Fruit fly (Drosophila melanogaster) whole organism, embryonic: ENCODE measurements around the gene CG7483.

Experiments
- CG10147 ChIP-seq: fragments of 200-800 bp; sonication (Bioruptor generic); optimal IDR thresholded peaks from 2 replicates; lab custom pipeline; 2019; ENCODE audit warnings: missing biosample characterization, mild to moderate bottlenecking, missing genetic modification characterization, moderate library complexity
- CG10209 ChIP-seq: fragments of 200-800 bp; sonication (Bioruptor generic); optimal IDR thresholded peaks from 3 replicates; lab custom pipeline; 2017; ENCODE audit warnings: missing biosample characterization, mild to moderate bottlenecking, missing genetic modification characterization, missing genetic modification reagents
- CG10366 ChIP-seq: fragments of 200-800 bp; sonication (Bioruptor generic); IDR thresholded peaks from 2 replicates; pipeline ENCODE4 v1.3.6; 2022; ENCODE audit warnings: missing biosample characterization, missing genetic modification characterization
- CG10565 ChIP-seq: fragments of 200-800 bp; sonication (Bioruptor generic); optimal IDR thresholded peaks from 3 replicates; lab custom pipeline; 2016; ENCODE audit warnings: missing biosample characterization, mild to moderate bottlenecking, missing genetic modification characterization
- CG11247 ChIP-seq: fragments of 200-800 bp; sonication (Bioruptor generic); IDR thresholded peaks from 2 replicates; pipeline ENCODE4 v1.3.6; 2022; ENCODE audit warnings: missing biosample characterization, missing genetic modification characterization
- CG12659 ChIP-seq: fragments of 200-800 bp; sonication (Bioruptor generic); optimal IDR thresholded peaks from 3 replicates; lab custom pipeline; 2017; ENCODE audit warnings: mild to moderate bottlenecking, missing biosample characterization, missing genetic modification reagents, missing genetic modification characterization
- CG13123 ChIP-seq: fragments of 200-800 bp; sonication (Bioruptor generic); optimal IDR thresholded peaks from 2 replicates; lab custom pipeline; 2016; ENCODE audit warnings: missing biosample characterization, missing genetic modification characterization
- CG13287 ChIP-seq: fragments of 200-800 bp; sonication (Bioruptor generic); IDR thresholded peaks from 2 replicates; pipeline ENCODE4 v1.3.6; 2022; ENCODE audit warnings: missing biosample characterization, missing genetic modification characterization; ENCODE audit not compliant: partially characterized antibody
- CG14014 ChIP-seq: fragments of 200-800 bp; sonication (Bioruptor generic); IDR thresholded peaks from 2 replicates; pipeline ENCODE4 v1.3.6; 2022; ENCODE audit warnings: missing biosample characterization, missing genetic modification characterization
- CG15479 ChIP-seq: fragments of 200-800 bp; sonication (Bioruptor generic); optimal IDR thresholded peaks from 3 replicates; lab custom pipeline; 2019; ENCODE audit warnings: missing biosample characterization, mild to moderate bottlenecking, missing genetic modification characterization, moderate library complexity
- CG17385 ChIP-seq: fragments of 200-800 bp; sonication (Bioruptor generic); optimal IDR thresholded peaks from 3 replicates; lab custom pipeline; 2018; ENCODE audit warnings: missing biosample characterization, mild to moderate bottlenecking, missing genetic modification characterization
- CG18476 ChIP-seq: fragments of 200-800 bp; sonication (Bioruptor generic); optimal IDR thresholded peaks from 2 replicates; lab custom pipeline; 2016; ENCODE audit warnings: missing biosample characterization, mild to moderate bottlenecking, missing genetic modification characterization
- CG3281 ChIP-seq: fragments of 200-800 bp; sonication (Bioruptor generic); optimal IDR thresholded peaks from 3 replicates; lab custom pipeline; 2017; ENCODE audit warnings: missing biosample characterization, mild to moderate bottlenecking, missing genetic modification characterization
- CG34376 ChIP-seq: fragments of 200-800 bp; sonication (Bioruptor generic); optimal IDR thresholded peaks from 2 replicates; lab custom pipeline; 2018; ENCODE audit warnings: missing biosample characterization, mild to moderate bottlenecking, missing genetic modification characterization
- CG34422 ChIP-seq: fragments of 200-800 bp; sonication (Bioruptor generic); IDR thresholded peaks from 3 replicates; pipeline ENCODE4 v1.3.6; 2022; ENCODE audit warnings: missing biosample characterization, missing genetic modification characterization
- CG7987 ChIP-seq: fragments of 200-800 bp; sonication (Bioruptor generic); optimal IDR thresholded peaks from 2 replicates; lab custom pipeline; 2018; ENCODE audit warnings: missing biosample characterization, mild to moderate bottlenecking, missing genetic modification characterization, moderate library complexity
- Chrac-16 ChIP-seq: fragments of 200-800 bp; sonication (Bioruptor generic); optimal IDR thresholded peaks from 3 replicates; lab custom pipeline; 2016; ENCODE audit warnings: missing biosample characterization, missing genetic modification characterization
- Dad ChIP-seq: fragments of 200-800 bp; sonication (Bioruptor generic); optimal IDR thresholded peaks from 3 replicates; lab custom pipeline; 2016; ENCODE audit warnings: missing biosample characterization, missing genetic modification characterization
- Dbx ChIP-seq: fragments of 200-800 bp; sonication (Bioruptor generic); IDR thresholded peaks from 3 replicates; pipeline ENCODE4 v1.3.6; 2022; ENCODE audit warnings: missing biosample characterization, missing genetic modification characterization
- ERR ChIP-seq: fragments of 200-800 bp; sonication (Bioruptor generic); optimal IDR thresholded peaks from 2 replicates; lab custom pipeline; 2016; ENCODE audit warnings: missing biosample characterization, missing genetic modification characterization
- Ets65A ChIP-seq: fragments of 200-800 bp; sonication (Bioruptor generic); peaks from one replicate; lab custom pipeline; 2016; ENCODE audit warnings: missing biosample characterization, missing genetic modification characterization
- HHEX ChIP-seq: fragments of 200-800 bp; sonication (Bioruptor generic); optimal IDR thresholded peaks from 3 replicates; lab custom pipeline; 2017; ENCODE audit warnings: missing biosample characterization, mild to moderate bottlenecking, missing genetic modification characterization, missing genetic modification reagents
- HLH3B ChIP-seq: fragments of 200-800 bp; sonication (Bioruptor generic); IDR thresholded peaks from 2 replicates; pipeline ENCODE4 v1.3.6; 2022; ENCODE audit warnings: missing biosample characterization, missing genetic modification characterization
- MBD-R2 ChIP-seq: fragments of 200-800 bp; sonication (Bioruptor generic); IDR thresholded peaks from 2 replicates; pipeline ENCODE4 v1.3.6; 2022; ENCODE audit warnings: missing biosample characterization, missing genetic modification characterization
- MESR4 ChIP-seq: fragments of 200-800 bp; sonication (Bioruptor generic); optimal IDR thresholded peaks from 2 replicates; lab custom pipeline; 2018; ENCODE audit warnings: missing biosample characterization, mild to moderate bottlenecking, missing genetic modification characterization, moderate library complexity
- Med ChIP-seq: fragments of 200-800 bp; sonication (Bioruptor generic); peaks from one replicate; lab custom pipeline; 2016; ENCODE audit warnings: missing biosample characterization, missing genetic modification characterization, mild to moderate bottlenecking, inconsistent platforms, moderate library complexity
- Pdp1 ChIP-seq, 2 experiments: fragments of 200-800 bp; sonication (Bioruptor generic); optimal IDR thresholded peaks; 3 replicates each; lab custom pipeline; 2016; ENCODE audit warnings: missing biosample characterization in 2 of 2, missing genetic modification characterization in 2 of 2, mild to moderate bottlenecking in 1 of 2, moderate library complexity in 1 of 2
- Rfx ChIP-seq: fragments of 200-800 bp; sonication (Bioruptor generic); IDR thresholded peaks from 2 replicates; pipeline ENCODE4 v1.3.6; 2022; ENCODE audit warnings: missing biosample characterization, missing genetic modification characterization
- Rx ChIP-seq: fragments of 200-800 bp; sonication (Bioruptor generic); IDR thresholded peaks from 2 replicates; pipeline ENCODE4 v1.3.6; 2022; ENCODE audit warnings: missing biosample characterization, missing genetic modification characterization
- Scr ChIP-seq: fragments of 200-800 bp; sonication (Bioruptor generic); IDR thresholded peaks from 2 replicates; pipeline ENCODE4 v1.3.6; 2022; ENCODE audit warnings: missing biosample characterization, missing genetic modification characterization; ENCODE audit not compliant: partially characterized antibody
- Sox100B ChIP-seq: fragments of 200-800 bp; sonication (Bioruptor generic); optimal IDR thresholded peaks from 3 replicates; lab custom pipeline; 2018; ENCODE audit warnings: missing biosample characterization, mild to moderate bottlenecking, missing genetic modification characterization
- al ChIP-seq: fragments of 200-800 bp; sonication (Bioruptor generic); IDR thresholded peaks from 2 replicates; pipeline ENCODE4 v1.3.6; 2022; ENCODE audit warnings: missing biosample characterization, missing genetic modification characterization
- chinmo ChIP-seq: fragments of 200-800 bp; sonication (Bioruptor generic); IDR thresholded peaks from 4 replicates; pipeline ENCODE4 v1.3.6; 2022; ENCODE audit warnings: missing biosample characterization, missing genetic modification characterization; ENCODE audit not compliant: partially characterized antibody
- dati ChIP-seq: fragments of 200-800 bp; sonication (Bioruptor generic); IDR thresholded peaks from 2 replicates; pipeline ENCODE4 v1.3.6; 2022; ENCODE audit warnings: missing biosample characterization, missing genetic modification characterization
- fd96Cb ChIP-seq: fragments of 200-800 bp; sonication (Bioruptor generic); optimal IDR thresholded peaks from 2 replicates; lab custom pipeline; 2018; ENCODE audit warnings: missing biosample characterization, mild to moderate bottlenecking, missing genetic modification characterization, moderate library complexity
- fu2 ChIP-seq: fragments of 200-800 bp; sonication (Bioruptor generic); optimal IDR thresholded peaks from 2 replicates; lab custom pipeline; 2016; ENCODE audit warnings: missing biosample characterization, missing genetic modification characterization
- gcm2 ChIP-seq: fragments of 200-800 bp; sonication (Bioruptor generic); optimal IDR thresholded peaks from 2 replicates; lab custom pipeline; 2016; ENCODE audit warnings: missing biosample characterization, missing genetic modification characterization
- ind ChIP-seq: fragments of 200-800 bp; sonication (Bioruptor generic); optimal IDR thresholded peaks from 3 replicates; lab custom pipeline; 2016; ENCODE audit warnings: missing biosample characterization, missing genetic modification characterization
- kni ChIP-seq: fragments of 200-800 bp; sonication (Bioruptor generic); optimal IDR thresholded peaks from 3 replicates; lab custom pipeline; 2017; ENCODE audit warnings: mild to moderate bottlenecking, missing biosample characterization, missing genetic modification reagents, missing genetic modification characterization
- nom ChIP-seq: fragments of 200-800 bp; sonication (Bioruptor generic); optimal IDR thresholded peaks from 2 replicates; lab custom pipeline; 2017; ENCODE audit warnings: missing biosample characterization, missing genetic modification characterization, mild to moderate bottlenecking, moderate library complexity, missing genetic modification reagents
- pzg ChIP-seq: fragments of 200-800 bp; sonication (Bioruptor generic); optimal IDR thresholded peaks from 3 replicates; lab custom pipeline; 2018; ENCODE audit warnings: missing biosample characterization, mild to moderate bottlenecking, missing genetic modification characterization, moderate library complexity
- row ChIP-seq: fragments of 200-800 bp; sonication (Bioruptor generic); IDR thresholded peaks from 3 replicates; pipeline ENCODE4 v1.3.6; 2022; ENCODE audit warnings: missing biosample characterization, missing genetic modification characterization
- sd ChIP-seq: fragments of 200-800 bp; sonication (Bioruptor generic); optimal IDR thresholded peaks from 3 replicates; lab custom pipeline; 2018; ENCODE audit warnings: missing biosample characterization, mild to moderate bottlenecking, missing genetic modification characterization, moderate library complexity
- slbo ChIP-seq: fragments of 200-800 bp; sonication (Bioruptor generic); IDR thresholded peaks from 2 replicates; pipeline ENCODE4 v1.3.6; 2022; ENCODE audit warnings: missing biosample characterization, missing genetic modification characterization
- sna ChIP-seq: fragments of 200-800 bp; sonication (Bioruptor generic); IDR thresholded peaks from 2 replicates; pipeline ENCODE4 v1.3.6; 2022; ENCODE audit warnings: missing biosample characterization, missing genetic modification characterization; ENCODE audit not compliant: partially characterized antibody
- stwl ChIP-seq: fragments of 200-800 bp; sonication (Bioruptor generic); optimal IDR thresholded peaks from 3 replicates; lab custom pipeline; 2018; ENCODE audit warnings: missing biosample characterization, mild to moderate bottlenecking, missing genetic modification characterization, moderate library complexity
- tio ChIP-seq: fragments of 200-800 bp; sonication (Bioruptor generic); optimal IDR thresholded peaks from 2 replicates; lab custom pipeline; 2017; ENCODE audit warnings: missing biosample characterization, missing genetic modification characterization, inconsistent platforms
- unpg ChIP-seq: fragments of 200-800 bp; sonication (Bioruptor generic); optimal IDR thresholded peaks from 3 replicates; lab custom pipeline; 2018; ENCODE audit warnings: missing biosample characterization, mild to moderate bottlenecking, missing genetic modification characterization, moderate library complexity
- vvl ChIP-seq: fragments of 200-800 bp; sonication (Bioruptor generic); IDR thresholded peaks from 2 replicates; pipeline ENCODE4 v1.3.6; 2022; ENCODE audit warnings: missing biosample characterization, missing genetic modification characterization
- zen ChIP-seq: fragments of 200-800 bp; sonication (Bioruptor generic); optimal IDR thresholded peaks from 3 replicates; lab custom pipeline; 2018; ENCODE audit warnings: missing biosample characterization, mild to moderate bottlenecking, missing genetic modification characterization, moderate library complexity

CG7483 gene

DNA sequence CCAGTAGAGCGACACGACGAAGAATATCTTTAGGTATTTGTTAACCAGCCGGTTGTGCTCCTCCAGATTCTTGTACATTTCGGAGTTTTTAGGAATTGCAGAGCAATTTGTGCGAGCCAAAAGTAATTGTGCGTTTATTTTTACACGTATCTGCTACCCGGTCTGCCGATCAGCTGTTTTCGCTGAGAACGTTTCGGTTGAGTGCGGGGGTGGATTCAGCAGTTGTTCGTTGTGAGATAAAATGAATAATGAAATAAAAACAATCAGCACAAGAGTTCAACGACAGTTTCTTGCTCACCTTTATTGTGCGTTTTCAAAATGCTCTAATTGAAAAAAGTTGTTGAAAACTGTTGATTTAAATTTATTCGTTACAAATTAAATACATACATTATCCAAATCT is 9.2 kb upstream of the CG7483 start, which contains the start of gene nac (continued):
- TF ChIP-seq CG7987, result peak; percentile 12
- no peak for TF ChIP-seq Chrac-16 (GFP tag; lab: Kevin White, UChicago)
- peak; percentile 38; the same call in 1 of the 2 replicates for TF ChIP-seq CG11247
- TF ChIP-seq fd96Cb, result no peak
- no peak for TF ChIP-seq Dad (GFP tag; lab: Kevin White, UChicago)
- TF ChIP-seq CG34422 (GFP tag; lab: Robert Waterston, UW), result peak; percentile 61; the same call in 2 of the 3 replicates
- TF ChIP-seq CG10147 (GFP tag; lab: Kevin White, UChicago), result peak; percentile 15
- peak; percentile 6 for TF ChIP-seq nom (GFP tag; lab: Kevin White, UChicago)
- TF ChIP-seq CG14014 (GFP tag; lab: Robert Waterston, UW), result peak; percentile 34; the same call in 1 of the 2 replicates
- TF ChIP-seq MESR4 (GFP tag; lab: Kevin White, UChicago), result peak; percentile 41
- TF ChIP-seq CG13123 (GFP tag; lab: Kevin White, UChicago), result no peak
- TF ChIP-seq ERR (GFP tag; lab: Kevin White, UChicago), result no peak
- TF ChIP-seq vvl, result no peak
- TF ChIP-seq ind (GFP tag; lab: Kevin White, UChicago), result no peak
- TF ChIP-seq row (GFP tag; lab: Robert Waterston, UW), result peak; percentile 94
- peak; percentile 65 for TF ChIP-seq CG34376 (GFP tag; lab: Kevin White, UChicago)
- 0 out of 2 replicates have a peak, but pooled peaks have one; percentile 16 for TF ChIP-seq sna (GFP tag; lab: Robert Waterston, UW)
- no peak for TF ChIP-seq dati (GFP tag; lab: Robert Waterston, UW)
- TF ChIP-seq CG10366 (GFP tag; lab: Robert Waterston, UW), result 0 out of 2 replicates have a peak, but pooled peaks have one; percentile 20
- peak; percentile 19 for TF ChIP-seq CG15479 (GFP tag; lab: Kevin White, UChicago)
- TF ChIP-seq MBD-R2, result peak; percentile 79
- TF ChIP-seq CG3281 (GFP tag; lab: Kevin White, UChicago), result peak; percentile 8
- peak; percentile 12 for TF ChIP-seq CG17385 (GFP tag; lab: Kevin White, UChicago)
- no peak for TF ChIP-seq fu2 (GFP tag; lab: Kevin White, UChicago)
- TF ChIP-seq HHEX (GFP tag; lab: Kevin White, UChicago), result no peak
- peak; percentile 100 for TF ChIP-seq CG18476 (GFP tag; lab: Kevin White, UChicago)
- TF ChIP-seq stwl (tag; lab: Kevin White, UChicago), result no peak
- TF ChIP-seq zen (tag; lab: Kevin White, UChicago), result peak; percentile 33
- TF ChIP-seq gcm2 (GFP tag; lab: Kevin White, UChicago), result no peak
- no peak for TF ChIP-seq sd (tag; lab: Kevin White, UChicago)
- TF ChIP-seq kni (GFP tag; lab: Kevin White, UChicago), result no peak
- TF ChIP-seq Sox100B (GFP tag; lab: Kevin White, UChicago), result no peak
- peak in 1 of 2 experiments; percentile 21 for TF ChIP-seq Pdp1 (GFP tag; optimal IDR thresholded peaks at IDR 0.05; lab: Kevin White, UChicago)
- TF ChIP-seq Dbx (GFP tag; lab: Robert Waterston, UW), result 0 out of 3 replicates have a peak, but pooled peaks have one; percentile 36
- TF ChIP-seq Rx (GFP tag; lab: Robert Waterston, UW), result no peak
- peak; percentile 40; the same call in 1 of the 2 replicates for TF ChIP-seq Rfx (GFP tag; lab: Robert Waterston, UW)
- TF ChIP-seq unpg (GFP tag; lab: Kevin White, UChicago), result no peak
- TF ChIP-seq slbo, result peak; percentile 46; the same call in 1 of the 2 replicates
- TF ChIP-seq Scr (GFP tag; lab: Robert Waterston, UW), result no peak
- no peak for TF ChIP-seq CG12659 (GFP tag; lab: Kevin White, UChicago)
- no peak for TF ChIP-seq CG10209 (GFP tag; lab: Kevin White, UChicago)
- no peak for TF ChIP-seq CG10565 (GFP tag; lab: Kevin White, UChicago)
- peak; percentile 11 for TF ChIP-seq Ets65A (GFP tag; lab: Kevin White, UChicago)
- TF ChIP-seq tio (GFP tag; lab: Kevin White, UChicago), result no peak
- TF ChIP-seq CG13287 (GFP tag; lab: Robert Waterston, UW), result peak; percentile 35
- peak; percentile 19; the same call in 1 of the 2 replicates for TF ChIP-seq HLH3B (GFP tag; lab: Robert Waterston, UW)
- TF ChIP-seq Med (GFP tag; lab: Kevin White, UChicago), result peak; percentile 79
- TF ChIP-seq al (GFP tag; lab: Robert Waterston, UW), result no peak
- TF ChIP-seq chinmo, result no peak
- peak; percentile 9 for TF ChIP-seq pzg (GFP tag; lab: Kevin White, UChicago)
